ENCODE assay signal across 3 worm cellular contexts in genomic region chrX:11031047-11031695, ce11.
A peak's percentile ranks its signal among the peaks of the same experiment; 100 is the strongest.
TF ChIP-seq lines count a peak whose summit lies in the region.

No protein-coding gene starts in this region.

TF ChIP-seq in whole organism, L1 larva, 84 proteins besides CTCF, POLR2A, EP300 and RAD21 (continued from another document and continues in another):
- TF ChIP-seq nhr-11 (tag; optimal IDR thresholded peaks at IDR 0.05; lab: Kevin White, UChicago): peak; percentile 76
- peak; percentile 89 for TF ChIP-seq nhr-90 (tag; optimal IDR thresholded peaks at IDR 0.05; lab: Kevin White, UChicago; ENCODE audit: poor library complexity)
- TF ChIP-seq ceh-63 (GFP tag; optimal IDR thresholded peaks at IDR 0.05; lab: Kevin White, UChicago): peak; percentile 33
- no peak for TF ChIP-seq vab-15 (tag; optimal IDR thresholded peaks at IDR 0.05; lab: Kevin White, UChicago)
- peak; percentile 32 to 51 (median 40) for TF ChIP-seq dpl-1 (GFP tag; optimal IDR thresholded peaks at IDR 0.05; lab: Kevin White, UChicago)
- TF ChIP-seq xbp-1 (tag; optimal IDR thresholded peaks at IDR 0.05; lab: Kevin White, UChicago): peak; percentile 90
- TF ChIP-seq lin-35 (GFP tag; optimal IDR thresholded peaks at IDR 0.05; lab: Kevin White, UChicago): peak; percentile 59 to 75
- TF ChIP-seq mab-9 (GFP tag; IDR thresholded peaks at IDR 0.05; lab: Robert Waterston, UW): peak; percentile 72
- peak; percentile 86 for TF ChIP-seq fkh-10 (GFP tag; optimal IDR thresholded peaks at IDR 0.05; lab: Kevin White, UChicago)
- TF ChIP-seq alr-1 (tag; optimal IDR thresholded peaks at IDR 0.05; lab: Kevin White, UChicago; ENCODE audit: borderline replicate concordance): no peak
- TF ChIP-seq egl-27 (tag; optimal IDR thresholded peaks at IDR 0.05; lab: Kevin White, UChicago): peak; percentile 63 to 67
- TF ChIP-seq ztf-11 (tag; optimal IDR thresholded peaks at IDR 0.05; lab: Kevin White, UChicago): peak in 1 of 2 experiments; percentile 82
- TF ChIP-seq jun-1 (tag; optimal IDR thresholded peaks at IDR 0.05; lab: Kevin White, UChicago): peak; percentile 86
- no peak for TF ChIP-seq hlh-17 (GFP tag; optimal IDR thresholded peaks at IDR 0.05; lab: Kevin White, UChicago; ENCODE audit: borderline replicate concordance)
- TF ChIP-seq unc-30 (tag; optimal IDR thresholded peaks at IDR 0.05; lab: Kevin White, UChicago): no peak
- TF ChIP-seq C16A3.4 (tag; optimal IDR thresholded peaks at IDR 0.05; lab: Kevin White, UChicago): peak; percentile 88
- TF ChIP-seq nhr-28 (tag; optimal IDR thresholded peaks at IDR 0.05; lab: Kevin White, UChicago): no peak
- no peak for TF ChIP-seq ets-5 (GFP tag; IDR thresholded peaks at IDR 0.05; lab: Robert Waterston, UW)
- TF ChIP-seq pax-3 (tag; optimal IDR thresholded peaks at IDR 0.05; lab: Kevin White, UChicago): peak; percentile 72
- no peak for TF ChIP-seq nhr-12 (tag; optimal IDR thresholded peaks at IDR 0.05; lab: Kevin White, UChicago)
- TF ChIP-seq lin-15B (tag; optimal IDR thresholded peaks at IDR 0.05; lab: Kevin White, UChicago): peak; percentile 10
- TF ChIP-seq unc-130 (tag; optimal IDR thresholded peaks at IDR 0.05; lab: Kevin White, UChicago): peak; percentile 65
- peak; percentile 89 for TF ChIP-seq lin-13 (GFP tag; optimal IDR thresholded peaks at IDR 0.05; lab: Kevin White, UChicago)
- TF ChIP-seq aha-1 (tag; optimal IDR thresholded peaks at IDR 0.05; lab: Kevin White, UChicago): peak; percentile 82
- TF ChIP-seq fkh-4 (tag; optimal IDR thresholded peaks at IDR 0.05; lab: Kevin White, UChicago; ENCODE audit: borderline replicate concordance): peak; percentile 43
- TF ChIP-seq ceh-88 (GFP tag; IDR thresholded peaks at IDR 0.05; lab: Robert Waterston, UW): peak; percentile 69
- peak; percentile 93 for TF ChIP-seq rnt-1 (tag; optimal IDR thresholded peaks at IDR 0.05; lab: Kevin White, UChicago)
- peak; percentile 36 for TF ChIP-seq lin-39 (tag; optimal IDR thresholded peaks at IDR 0.05; lab: Kevin White, UChicago)
- TF ChIP-seq mdl-1 (tag; optimal IDR thresholded peaks at IDR 0.05; lab: Kevin White, UChicago): peak; percentile 6 to 79
- no peak for TF ChIP-seq nhr-84 (tag; optimal IDR thresholded peaks at IDR 0.05; lab: Kevin White, UChicago)
- peak; percentile 82 for TF ChIP-seq grh-1 (GFP tag; IDR thresholded peaks at IDR 0.05; lab: Robert Waterston, UW)
- no peak for TF ChIP-seq tlp-1 (tag; optimal IDR thresholded peaks at IDR 0.05; lab: Kevin White, UChicago)
- TF ChIP-seq ceh-8 (GFP tag; optimal IDR thresholded peaks at IDR 0.05; lab: Kevin White, UChicago): peak; percentile 64
- peak; percentile 78 for TF ChIP-seq efl-3 (GFP tag; optimal IDR thresholded peaks at IDR 0.05; lab: Kevin White, UChicago)
- peak; percentile 94 for TF ChIP-seq nhr-47 (tag; optimal IDR thresholded peaks at IDR 0.05; lab: Kevin White, UChicago)
- peak; percentile 95 for TF ChIP-seq swsn-7 (tag; optimal IDR thresholded peaks at IDR 0.05; lab: Kevin White, UChicago)
- TF ChIP-seq irx-1 (tag; optimal IDR thresholded peaks at IDR 0.05; lab: Kevin White, UChicago): peak; percentile 85
- TF ChIP-seq dsc-1 (tag; optimal IDR thresholded peaks at IDR 0.05; lab: Kevin White, UChicago): peak; percentile 86
- peak; percentile 71 for TF ChIP-seq isw-1 (GFP tag; IDR thresholded peaks at IDR 0.05; lab: Robert Waterston, UW)
- TF ChIP-seq mef-2 (tag; optimal IDR thresholded peaks at IDR 0.05; lab: Kevin White, UChicago): peak; percentile 82
- TF ChIP-seq skn-1 (tag; optimal IDR thresholded peaks at IDR 0.05; lab: Kevin White, UChicago): peak; percentile 73
- TF ChIP-seq unc-86 (tag; optimal IDR thresholded peaks at IDR 0.05; lab: Kevin White, UChicago): peak; percentile 93
- peak; percentile 40 for TF ChIP-seq nhr-76 (tag; optimal IDR thresholded peaks at IDR 0.05; lab: Kevin White, UChicago)

TF ChIP-seq in whole organism, L3 larva, 47 proteins besides CTCF, POLR2A, EP300 and RAD21 (continued from another document):
- TF ChIP-seq nhr-11 (tag; optimal IDR thresholded peaks at IDR 0.05; lab: Kevin White, UChicago) (peak; percentile 67), lsy-12 (tag; optimal IDR thresholded peaks at IDR 0.05; lab: Kevin White, UChicago) (peak; percentile 79), mml-1 (tag; optimal IDR thresholded peaks at IDR 0.05; lab: Kevin White, UChicago) (no peak), lin-15B (tag; optimal IDR thresholded peaks at IDR 0.05; lab: Kevin White, UChicago) (peak; percentile 50), skn-1 (tag; optimal IDR thresholded peaks at IDR 0.05; lab: Kevin White, UChicago) (peak; percentile 51), R02D3.7 (tag; optimal IDR thresholded peaks at IDR 0.05; lab: Kevin White, UChicago) (peak; percentile 50), fos-1 (tag; optimal IDR thresholded peaks at IDR 0.05; lab: Kevin White, UChicago) (no peak), ceh-82 (tag; optimal IDR thresholded peaks at IDR 0.05; lab: Kevin White, UChicago) (peak; percentile 51), elt-1 (tag; optimal IDR thresholded peaks at IDR 0.05; lab: Kevin White, UChicago) (peak; percentile 47), ztf-4 (tag; optimal IDR thresholded peaks at IDR 0.05; lab: Kevin White, UChicago) (peak; percentile 44), nhr-237 (tag; optimal IDR thresholded peaks at IDR 0.05; lab: Kevin White, UChicago) (peak; percentile 15), nhr-43 (tag; optimal IDR thresholded peaks at IDR 0.05; lab: Kevin White, UChicago; ENCODE audit: poor library complexity, severe bottlenecking) (peak; percentile 88), unc-39 (tag; optimal IDR thresholded peaks at IDR 0.05; lab: Kevin White, UChicago) (no peak), nhr-67 (tag; optimal IDR thresholded peaks at IDR 0.05; lab: Kevin White, UChicago) (peak; percentile 49), nhr-28 (tag; optimal IDR thresholded peaks at IDR 0.05; lab: Kevin White, UChicago) (no peak), ZK546.5 (tag; optimal IDR thresholded peaks at IDR 0.05; lab: Kevin White, UChicago) (no peak), nhr-12 (tag; optimal IDR thresholded peaks at IDR 0.05; lab: Kevin White, UChicago) (no peak), nhr-76 (tag; optimal IDR thresholded peaks at IDR 0.05; lab: Kevin White, UChicago) (peak; percentile 19), mdl-1 (tag; optimal IDR thresholded peaks at IDR 0.05; lab: Kevin White, UChicago) (peak; percentile 56), pha-4 (tag; optimal IDR thresholded peaks at IDR 0.05; lab: Kevin White, UChicago) (peak; percentile 77), ceh-9 (tag; optimal IDR thresholded peaks at IDR 0.05; lab: Kevin White, UChicago) (no peak), jun-1 (tag; optimal IDR thresholded peaks at IDR 0.05; lab: Kevin White, UChicago) (peak; percentile 89), eor-1 (tag; optimal IDR thresholded peaks at IDR 0.05; lab: Kevin White, UChicago) (no peak), egl-27 (tag; optimal IDR thresholded peaks at IDR 0.05; lab: Kevin White, UChicago) (peak; percentile 76), egl-5 (tag; optimal IDR thresholded peaks at IDR 0.05; lab: Kevin White, UChicago) (peak; percentile 95), elt-3 (tag; optimal IDR thresholded peaks at IDR 0.05; lab: Kevin White, UChicago) (peak in 2 of 3 experiments; percentile 2 to 3), ztf-11 (tag; optimal IDR thresholded peaks at IDR 0.05; lab: Kevin White, UChicago) (no peak), daf-12 (tag; optimal IDR thresholded peaks at IDR 0.05; lab: Kevin White, UChicago) (no peak)

TF ChIP-seq in whole organism, young adult, 124 proteins besides CTCF, POLR2A, EP300 and RAD21 (continued from another document and continues in another):
- TF ChIP-seq dpl-1 (GFP tag; optimal IDR thresholded peaks at IDR 0.05; lab: Kevin White, UChicago): no peak
- TF ChIP-seq ztf-26 (tag; optimal IDR thresholded peaks at IDR 0.05; lab: Kevin White, UChicago): peak; percentile 83
- peak; percentile 51; the same call in 1 of the 2 replicates for TF ChIP-seq C06A6.2 (GFP tag; conservative IDR thresholded peaks at IDR 0.05; lab: Robert Waterston, UW)
- TF ChIP-seq lsl-1 (GFP tag; optimal IDR thresholded peaks at IDR 0.05; lab: Kevin White, UChicago): no peak
- no peak for TF ChIP-seq Y79H2A.3 (GFP tag; conservative IDR thresholded peaks at IDR 0.05; lab: Robert Waterston, UW)
- no peak for TF ChIP-seq F57C9.4 (tag; optimal IDR thresholded peaks at IDR 0.05; lab: Kevin White, UChicago)
- TF ChIP-seq unc-130 (GFP tag; optimal IDR thresholded peaks at IDR 0.05; lab: Kevin White, UChicago): no peak
- TF ChIP-seq Y53F4B.3 (GFP tag; IDR thresholded peaks at IDR 0.05; lab: Robert Waterston, UW): no peak
- TF ChIP-seq chd-7 (tag; optimal IDR thresholded peaks at IDR 0.05; lab: Kevin White, UChicago): peak; percentile 43
- TF ChIP-seq snpc-3.4 (tag; optimal IDR thresholded peaks at IDR 0.05; lab: Kevin White, UChicago): peak; percentile 21
- no peak for TF ChIP-seq ceh-58 (GFP tag; IDR thresholded peaks at IDR 0.05; lab: Robert Waterston, UW)
- TF ChIP-seq ccch-3 (GFP tag; optimal IDR thresholded peaks at IDR 0.05; lab: Kevin White, UChicago): no peak
- TF ChIP-seq F23B12.7 (tag; optimal IDR thresholded peaks at IDR 0.05; lab: Kevin White, UChicago; ENCODE audit: insufficient read depth): no peak
- TF ChIP-seq snpc-1.3 (tag; optimal IDR thresholded peaks at IDR 0.05; lab: Kevin White, UChicago; ENCODE audit: insufficient read depth): no peak
- peak; percentile 48; the same call in 1 of the 2 replicates for TF ChIP-seq cebp-1 (GFP tag; IDR thresholded peaks at IDR 0.05; lab: Robert Waterston, UW)
- peak; percentile 81 for TF ChIP-seq cebp-1 (tag; optimal IDR thresholded peaks at IDR 0.05; lab: Kevin White, UChicago)
- TF ChIP-seq dpff-1 (tag; optimal IDR thresholded peaks at IDR 0.05; lab: Kevin White, UChicago): no peak
- TF ChIP-seq nfyb-1 (GFP tag; IDR thresholded peaks at IDR 0.05; lab: Robert Waterston, UW): peak; percentile 80
- 0 out of 2 replicates have a peak, but pooled peaks have one; percentile 19 for TF ChIP-seq ceh-100 (GFP tag; IDR thresholded peaks at IDR 0.05; lab: Robert Waterston, UW)
- TF ChIP-seq nhr-179 (tag; optimal IDR thresholded peaks at IDR 0.05; lab: Kevin White, UChicago): no peak
- no peak for TF ChIP-seq Y56A3A.18 (GFP tag; IDR thresholded peaks at IDR 0.05; lab: Robert Waterston, UW)
- no peak for TF ChIP-seq zim-3 (tag; optimal IDR thresholded peaks at IDR 0.05; lab: Kevin White, UChicago)
- TF ChIP-seq lin-40 (tag; optimal IDR thresholded peaks at IDR 0.05; lab: Kevin White, UChicago): peak; percentile 94
- peak; percentile 73 for TF ChIP-seq atf-7 (tag; optimal IDR thresholded peaks at IDR 0.05; lab: Kevin White, UChicago)
- TF ChIP-seq F57A8.1 (GFP tag; optimal IDR thresholded peaks at IDR 0.05; lab: Kevin White, UChicago): peak; percentile 9
- TF ChIP-seq F55B11.4 (tag; optimal IDR thresholded peaks at IDR 0.05; lab: Kevin White, UChicago; ENCODE audit: borderline replicate concordance, insufficient read depth): no peak
- no peak for TF ChIP-seq mes-4 (tag; optimal IDR thresholded peaks at IDR 0.05; lab: Kevin White, UChicago)
- no peak for TF ChIP-seq rpc-1 (optimal IDR thresholded peaks at IDR 0.05; lab: Kevin White, UChicago)
- TF ChIP-seq rpc-1 (tag; optimal IDR thresholded peaks at IDR 0.05; lab: Kevin White, UChicago): no peak
- TF ChIP-seq madf-8 (GFP tag; conservative IDR thresholded peaks at IDR 0.05; lab: Robert Waterston, UW): no peak
- TF ChIP-seq him-1 (tag; optimal IDR thresholded peaks at IDR 0.05; lab: Kevin White, UChicago): no peak
- TF ChIP-seq ceh-27 (GFP tag; optimal IDR thresholded peaks at IDR 0.05; lab: Kevin White, UChicago): peak; percentile 80
- no peak for TF ChIP-seq ztf-22 (GFP tag; optimal IDR thresholded peaks at IDR 0.05; lab: Kevin White, UChicago)
- no peak for TF ChIP-seq lsy-27 (tag; optimal IDR thresholded peaks at IDR 0.05; lab: Kevin White, UChicago; ENCODE audit: borderline replicate concordance, insufficient read depth)
- TF ChIP-seq nhr-120 (GFP tag; IDR thresholded peaks at IDR 0.05; lab: Robert Waterston, UW): no peak
- TF ChIP-seq C17E4.6 (GFP tag; IDR thresholded peaks at IDR 0.05; lab: Robert Waterston, UW): no peak
- TF ChIP-seq egl-18 (GFP tag; IDR thresholded peaks at IDR 0.05; lab: Robert Waterston, UW): peak; percentile 77; the same call in 1 of the 2 replicates
- TF ChIP-seq hmg-20 (GFP tag; IDR thresholded peaks at IDR 0.05; lab: Robert Waterston, UW): peak; percentile 31
- no peak for TF ChIP-seq fkh-3 (tag; optimal IDR thresholded peaks at IDR 0.05; lab: Kevin White, UChicago)
- TF ChIP-seq lir-1 (GFP tag; conservative IDR thresholded peaks at IDR 0.05; lab: Robert Waterston, UW): 0 out of 2 replicates have a peak, but pooled peaks have one; percentile 47
- no peak for TF ChIP-seq ztf-6 (GFP tag; IDR thresholded peaks at IDR 0.05; lab: Robert Waterston, UW)
- no peak for TF ChIP-seq sptf-2 (GFP tag; optimal IDR thresholded peaks at IDR 0.05; lab: Kevin White, UChicago)
- no peak for TF ChIP-seq K11D2.4 (GFP tag; IDR thresholded peaks at IDR 0.05; lab: Robert Waterston, UW)
- TF ChIP-seq lin-26 (GFP tag; IDR thresholded peaks at IDR 0.05; lab: Robert Waterston, UW): 0 out of 2 replicates have a peak, but pooled peaks have one; percentile 45
- TF ChIP-seq Y67H2A.10 (GFP tag; conservative IDR thresholded peaks at IDR 0.05; lab: Robert Waterston, UW): no peak
- TF ChIP-seq hrde-1 (tag; optimal IDR thresholded peaks at IDR 0.05; lab: Kevin White, UChicago; ENCODE audit: borderline replicate concordance): no peak
- no peak for TF ChIP-seq cebp-2 (GFP tag; IDR thresholded peaks at IDR 0.05; lab: Robert Waterston, UW)
- TF ChIP-seq ceh-91 (GFP tag; IDR thresholded peaks at IDR 0.05; lab: Robert Waterston, UW): no peak
- peak; percentile 54 for TF ChIP-seq B0035.1 (tag; optimal IDR thresholded peaks at IDR 0.05; lab: Kevin White, UChicago)
- TF ChIP-seq ZK185.1 (tag; optimal IDR thresholded peaks at IDR 0.05; lab: Kevin White, UChicago; ENCODE audit: poor library complexity, severe bottlenecking): peak; percentile 72
- TF ChIP-seq akir-1 (GFP tag; optimal IDR thresholded peaks at IDR 0.05; lab: Kevin White, UChicago): peak; percentile 57
- peak in 1 of 3 experiments; percentile 64 for TF ChIP-seq lin-35 (GFP tag; optimal IDR thresholded peaks at IDR 0.05; lab: Kevin White, UChicago)
- TF ChIP-seq xnd-1 (tag; optimal IDR thresholded peaks at IDR 0.05; lab: Kevin White, UChicago): no peak
- peak; percentile 62 for TF ChIP-seq madf-10 (tag; optimal IDR thresholded peaks at IDR 0.05; lab: Kevin White, UChicago)
- TF ChIP-seq pha-4 (tag; optimal IDR thresholded peaks at IDR 0.05; lab: Kevin White, UChicago): no peak
- TF ChIP-seq ama-1 (optimal IDR thresholded peaks at IDR 0.05; lab: Kevin White, UChicago): no peak
- no peak for TF ChIP-seq ama-1 (GFP tag; optimal IDR thresholded peaks at IDR 0.05; lab: Kevin White, UChicago)
- TF ChIP-seq Y53G8AR.9 (GFP tag; conservative IDR thresholded peaks at IDR 0.05; lab: Robert Waterston, UW): no peak
- TF ChIP-seq hlh-12 (tag; optimal IDR thresholded peaks at IDR 0.05; lab: Kevin White, UChicago): no peak
- TF ChIP-seq unc-62 (GFP tag; optimal IDR thresholded peaks at IDR 0.05; lab: Kevin White, UChicago): no peak
- peak; percentile 99 for TF ChIP-seq zfh-2 (GFP tag; conservative IDR thresholded peaks at IDR 0.05; lab: Robert Waterston, UW)
- no peak; the same call in 1 of the 2 replicates for TF ChIP-seq attf-3 (GFP tag; conservative IDR thresholded peaks at IDR 0.05; lab: Robert Waterston, UW)
- no peak for TF ChIP-seq hsf-1 (GFP tag; IDR thresholded peaks at IDR 0.05; lab: Robert Waterston, UW)
- TF ChIP-seq rcor-1 (GFP tag; IDR thresholded peaks at IDR 0.05; lab: Robert Waterston, UW): peak; percentile 14; the same call in 1 of the 2 replicates
- no peak for TF ChIP-seq F39B2.1 (GFP tag; IDR thresholded peaks at IDR 0.05; lab: Robert Waterston, UW)
- no peak for TF ChIP-seq aptf-3 (GFP tag; IDR thresholded peaks at IDR 0.05; lab: Robert Waterston, UW)
- TF ChIP-seq B0261.1 (tag; optimal IDR thresholded peaks at IDR 0.05; lab: Kevin White, UChicago): no peak
- TF ChIP-seq ekl-4 (GFP tag; IDR thresholded peaks at IDR 0.05; lab: Robert Waterston, UW): peak; percentile 75
- TF ChIP-seq tlf-1 (GFP tag; optimal IDR thresholded peaks at IDR 0.05; lab: Kevin White, UChicago): no peak
- peak; percentile 82 for TF ChIP-seq hmg-1.2 (GFP tag; IDR thresholded peaks at IDR 0.05; lab: Robert Waterston, UW)
